Worm (Caenorhabditis elegans) whole organism, L3 larva: Measurements from ENCODE around the gene clh-1.

Experiments
- aly-2 ChIP-seq: fragments of 150-350 bp; optimal IDR thresholded peaks from 2 replicates; lab custom pipeline; 2014; ENCODE audit warnings: missing biosample characterization, missing genetic modification characterization
- fos-1 ChIP-seq: fragments of 150-350 bp; optimal IDR thresholded peaks from 2 replicates; lab custom pipeline; 2014; ENCODE audit warnings: missing biosample characterization, missing genetic modification characterization
- nhr-11 ChIP-seq: fragments of 150-350 bp; optimal IDR thresholded peaks from 2 replicates; lab custom pipeline; 2014; ENCODE audit warnings: missing biosample characterization, missing genetic modification characterization
- nhr-28 ChIP-seq: fragments of 150-350 bp; optimal IDR thresholded peaks from 2 replicates; lab custom pipeline; 2014; ENCODE audit warnings: missing biosample characterization, missing genetic modification characterization
- nhr-77 ChIP-seq: fragments of 150-350 bp; optimal IDR thresholded peaks from 2 replicates; lab custom pipeline; 2014; ENCODE audit warnings: missing biosample characterization, missing genetic modification characterization
- skn-1 ChIP-seq: fragments of 150-350 bp; optimal IDR thresholded peaks from 2 replicates; lab custom pipeline; 2014; ENCODE audit warnings: missing biosample characterization, missing genetic modification characterization
- unc-62 ChIP-seq: fragments of 150-350 bp; sonication (generic microtip); optimal IDR thresholded peaks from 4 replicates; lab custom pipeline; 2014; ENCODE audit warnings: missing biosample characterization, missing genetic modification reagents, missing genetic modification characterization
- zag-1 ChIP-seq: fragments of 150-350 bp; optimal IDR thresholded peaks from 2 replicates; lab custom pipeline; 2014; ENCODE audit warnings: missing biosample characterization, missing genetic modification characterization
- ztf-4 ChIP-seq: fragments of 150-350 bp; optimal IDR thresholded peaks from 2 replicates; lab custom pipeline; 2014; ENCODE audit warnings: missing biosample characterization, missing genetic modification characterization

ce11 chrII:11841653-11842052 is 14.6 kb downstream of the clh-1 start:
- no peak for TF ChIP-seq nhr-28 (tag; lab: Kevin White, UChicago)
- TF ChIP-seq nhr-11 (tag; lab: Kevin White, UChicago) = no peak
- no peak for TF ChIP-seq ztf-4 (tag; lab: Kevin White, UChicago)
- no peak for TF ChIP-seq aly-2 (tag; lab: Kevin White, UChicago)
- TF ChIP-seq fos-1 = no peak
- no peak for TF ChIP-seq skn-1
- TF ChIP-seq zag-1 (tag; lab: Kevin White, UChicago) = no peak
- no peak for TF ChIP-seq unc-62 (GFP tag; lab: Kevin White, UChicago)
- TF ChIP-seq nhr-77 (tag; lab: Kevin White, UChicago) = no peak
